Fruit fly (Drosophila melanogaster) whole organism, embryonic: ENCODE data around the gene JMJD4.

Source experiments
- B-H2 ChIP-seq: fragments of 200-800 bp; sonication (Bioruptor generic); optimal IDR thresholded peaks from 2 replicates; lab custom pipeline; 2018; ENCODE audit warnings: missing biosample characterization, mild to moderate bottlenecking, missing genetic modification characterization
- Bgb ChIP-seq: fragments of 200-800 bp; sonication (Bioruptor generic); IDR thresholded peaks from 2 replicates; pipeline ENCODE4 v1.3.6; 2022; ENCODE audit warnings: missing biosample characterization, missing genetic modification characterization; ENCODE audit not compliant: partially characterized antibody
- Blimp-1 ChIP-seq: fragments of 200-800 bp; sonication (Bioruptor generic); optimal IDR thresholded peaks from 3 replicates; lab custom pipeline; 2018; ENCODE audit warnings: missing biosample characterization, missing genetic modification characterization, mild to moderate bottlenecking, moderate library complexity, missing genetic modification reagents
- CG10267 ChIP-seq: fragments of 200-800 bp; sonication (Bioruptor generic); optimal IDR thresholded peaks from 2 replicates; lab custom pipeline; 2018; ENCODE audit warnings: missing biosample characterization, mild to moderate bottlenecking, missing genetic modification characterization, moderate library complexity
- CG10543 ChIP-seq: fragments of 200-800 bp; sonication (Bioruptor generic); optimal IDR thresholded peaks from 3 replicates; lab custom pipeline; 2017; ENCODE audit warnings: missing biosample characterization, mild to moderate bottlenecking, missing genetic modification characterization, moderate library complexity
- CG10959 ChIP-seq: fragments of 200-800 bp; sonication (Bioruptor generic); IDR thresholded peaks from 2 replicates; pipeline ENCODE4 v1.3.6; 2022; ENCODE audit warnings: missing biosample characterization, missing genetic modification characterization
- CG1233 ChIP-seq: fragments of 200-800 bp; sonication (Bioruptor generic); optimal IDR thresholded peaks from 4 replicates; lab custom pipeline; 2018; ENCODE audit warnings: missing biosample characterization, mild to moderate bottlenecking, missing genetic modification characterization
- CG13287 ChIP-seq: fragments of 200-800 bp; sonication (Bioruptor generic); IDR thresholded peaks from 2 replicates; pipeline ENCODE4 v1.3.6; 2022; ENCODE audit warnings: missing biosample characterization, missing genetic modification characterization; ENCODE audit not compliant: partially characterized antibody
- CG15011 ChIP-seq: fragments of 200-800 bp; sonication (Bioruptor generic); optimal IDR thresholded peaks from 3 replicates; lab custom pipeline; 2018; ENCODE audit warnings: missing biosample characterization, mild to moderate bottlenecking, missing genetic modification characterization
- CG15514 ChIP-seq: fragments of 200-800 bp; sonication (Bioruptor generic); optimal IDR thresholded peaks from 3 replicates; lab custom pipeline; 2017; ENCODE audit warnings: missing biosample characterization, missing genetic modification characterization, mild to moderate bottlenecking, moderate library complexity, missing genetic modification reagents
- CG16779 ChIP-seq: fragments of 200-800 bp; sonication (Bioruptor generic); IDR thresholded peaks from 2 replicates; pipeline ENCODE4 v1.3.6; 2022; ENCODE audit warnings: missing biosample characterization, missing genetic modification characterization
- CG18764 ChIP-seq: fragments of 200-800 bp; sonication (Bioruptor generic); optimal IDR thresholded peaks from 3 replicates; lab custom pipeline; 2016; ENCODE audit warnings: missing biosample characterization, missing genetic modification characterization
- CG2199 ChIP-seq: fragments of 200-800 bp; sonication (Bioruptor generic); IDR thresholded peaks from 3 replicates; pipeline ENCODE4 v1.3.6; 2022; ENCODE audit warnings: missing biosample characterization, missing genetic modification characterization
- CG31365 ChIP-seq: fragments of 200-800 bp; sonication (Bioruptor generic); optimal IDR thresholded peaks from 2 replicates; lab custom pipeline; 2018; ENCODE audit warnings: missing biosample characterization, mild to moderate bottlenecking, missing genetic modification characterization
- CG32767 ChIP-seq: fragments of 200-800 bp; sonication (Bioruptor generic); IDR thresholded peaks from 2 replicates; pipeline ENCODE4 v1.3.6; 2022; ENCODE audit warnings: missing biosample characterization, missing genetic modification characterization
- CG34376 ChIP-seq: fragments of 200-800 bp; sonication (Bioruptor generic); optimal IDR thresholded peaks from 2 replicates; lab custom pipeline; 2018; ENCODE audit warnings: missing biosample characterization, mild to moderate bottlenecking, missing genetic modification characterization
- CG4854 ChIP-seq: fragments of 200-800 bp; sonication (Bioruptor generic); optimal IDR thresholded peaks from 2 replicates; lab custom pipeline; 2016; ENCODE audit warnings: missing biosample characterization, missing genetic modification characterization, inconsistent platforms
- CG6175 ChIP-seq: fragments of 200-800 bp; sonication (Bioruptor generic); IDR thresholded peaks from 3 replicates; pipeline ENCODE4 v1.3.6; 2022; ENCODE audit warnings: missing biosample characterization, missing genetic modification characterization
- CG8290 ChIP-seq, 3 experiments: fragments of 200-800 bp; sonication (Bioruptor generic); optimal IDR thresholded peaks; 2 replicates each; lab custom pipeline; 2016 to 2019; ENCODE audit warnings: missing biosample characterization in 3 of 3, missing genetic modification characterization in 3 of 3, mild to moderate bottlenecking in 2 of 3, moderate library complexity in 1 of 3
- CG8478 ChIP-seq: fragments of >200 bp; optimal IDR thresholded peaks from 2 replicates; lab custom pipeline; 2018
- CG8944 ChIP-seq: fragments of 200-800 bp; sonication (Bioruptor generic); optimal IDR thresholded peaks from 3 replicates; lab custom pipeline; 2016; ENCODE audit warnings: missing biosample characterization, missing genetic modification characterization
- CG9215 ChIP-seq: fragments of 200-800 bp; sonication (Bioruptor generic); IDR thresholded peaks from 2 replicates; pipeline ENCODE4 v1.3.6; 2022; ENCODE audit warnings: missing biosample characterization, missing genetic modification characterization
- D ChIP-seq, 2 experiments: fragments of 200-800 bp in 1 of 2; fragments of >200 bp in 1 of 2; sonication (Bioruptor generic) in 1 of 2; optimal IDR thresholded peaks; 2 replicates in 1 of 2; 3 replicates in 1 of 2; lab custom pipeline; 2017; ENCODE audit warnings: mild to moderate bottlenecking in 1 of 2, missing biosample characterization in 1 of 2, missing genetic modification characterization in 1 of 2, missing genetic modification reagents in 1 of 2
- Deaf1 ChIP-seq: fragments of 200-800 bp; optimal IDR thresholded peaks from 3 replicates; lab custom pipeline; 2019; ENCODE audit warnings: missing biosample characterization, mild to moderate bottlenecking, missing genetic modification characterization, moderate library complexity
- Dek ChIP-seq: fragments of 200-800 bp; sonication (Bioruptor generic); optimal IDR thresholded peaks from 3 replicates; lab custom pipeline; 2019; ENCODE audit warnings: missing biosample characterization, mild to moderate bottlenecking, missing genetic modification characterization, moderate library complexity
- GATAe ChIP-seq: fragments of 200-800 bp; sonication (Bioruptor generic); conservative IDR thresholded peaks from 2 replicates; pipeline ENCODE4 v1.3.6; 2022; ENCODE audit warnings: missing biosample characterization, missing genetic modification characterization
- H2.0 ChIP-seq: fragments of 200-800 bp; sonication (Bioruptor generic); IDR thresholded peaks from 2 replicates; pipeline ENCODE4 v1.3.6; 2022; ENCODE audit warnings: missing biosample characterization, missing genetic modification characterization
- Hmr ChIP-seq: fragments of 200-800 bp; sonication (Bioruptor generic); optimal IDR thresholded peaks from 3 replicates; lab custom pipeline; 2017; ENCODE audit warnings: mild to moderate bottlenecking, missing biosample characterization, missing genetic modification reagents, missing genetic modification characterization
- NK7.1 ChIP-seq: fragments of 200-800 bp; sonication (Bioruptor generic); optimal IDR thresholded peaks from 3 replicates; lab custom pipeline; 2016; ENCODE audit warnings: missing biosample characterization, missing genetic modification characterization
- Pdp1 ChIP-seq, 2 experiments: fragments of 200-800 bp; sonication (Bioruptor generic); optimal IDR thresholded peaks; 3 replicates each; lab custom pipeline; 2016; ENCODE audit warnings: missing biosample characterization in 2 of 2, missing genetic modification characterization in 2 of 2, mild to moderate bottlenecking in 1 of 2, moderate library complexity in 1 of 2
- Rx ChIP-seq: fragments of 200-800 bp; sonication (Bioruptor generic); IDR thresholded peaks from 2 replicates; pipeline ENCODE4 v1.3.6; 2022; ENCODE audit warnings: missing biosample characterization, missing genetic modification characterization
- Sox100B ChIP-seq: fragments of 200-800 bp; sonication (Bioruptor generic); optimal IDR thresholded peaks from 3 replicates; lab custom pipeline; 2018; ENCODE audit warnings: missing biosample characterization, mild to moderate bottlenecking, missing genetic modification characterization
- cad ChIP-seq: fragments of >200 bp; optimal IDR thresholded peaks from 2 replicates; lab custom pipeline; 2017; ENCODE audit warnings: missing biosample characterization, missing genetic modification characterization
- corto ChIP-seq: fragments of 200-800 bp; sonication (Bioruptor generic); optimal IDR thresholded peaks from 2 replicates; lab custom pipeline; 2016; ENCODE audit warnings: missing biosample characterization, mild to moderate bottlenecking, missing genetic modification characterization, moderate library complexity
- cwo ChIP-seq: fragments of 200-800 bp; sonication (Bioruptor generic); optimal IDR thresholded peaks from 3 replicates; lab custom pipeline; 2017; ENCODE audit warnings: missing biosample characterization, missing genetic modification characterization, mild to moderate bottlenecking, moderate library complexity, missing genetic modification reagents
- da ChIP-seq: fragments of 200-800 bp; sonication (Bioruptor generic); optimal IDR thresholded peaks from 2 replicates; lab custom pipeline; 2016; ENCODE audit warnings: missing biosample characterization, missing genetic modification characterization
- esg ChIP-seq: fragments of 200-800 bp; sonication (Bioruptor generic); conservative IDR thresholded peaks from 2 replicates; pipeline ENCODE4 v1.3.6; 2022; ENCODE audit warnings: missing biosample characterization, missing genetic modification characterization
- ewg ChIP-seq: fragments of 200-800 bp; sonication (Bioruptor generic); optimal IDR thresholded peaks from 3 replicates; lab custom pipeline; 2017; ENCODE audit warnings: mild to moderate bottlenecking, missing biosample characterization, missing genetic modification reagents, missing genetic modification characterization
- inv ChIP-seq: fragments of 200-800 bp; sonication (Bioruptor generic); IDR thresholded peaks from 2 replicates; pipeline ENCODE4 v1.3.6; 2022; ENCODE audit warnings: missing biosample characterization, missing genetic modification characterization; ENCODE audit not compliant: partially characterized antibody
- jing ChIP-seq: fragments of 200-800 bp; sonication (Bioruptor generic); optimal IDR thresholded peaks from 2 replicates; lab custom pipeline; 2018; ENCODE audit warnings: missing biosample characterization, mild to moderate bottlenecking, missing genetic modification characterization
- lab ChIP-seq: fragments of 200-800 bp; sonication (Bioruptor generic); optimal IDR thresholded peaks from 3 replicates; lab custom pipeline; 2017; ENCODE audit warnings: missing biosample characterization, missing genetic modification characterization, mild to moderate bottlenecking, moderate library complexity, missing genetic modification reagents
- mirr ChIP-seq: fragments of 200-800 bp; sonication (Bioruptor generic); optimal IDR thresholded peaks from 3 replicates; lab custom pipeline; 2018; ENCODE audit warnings: missing biosample characterization, mild to moderate bottlenecking, missing genetic modification characterization
- onecut ChIP-seq: fragments of 200-800 bp; sonication (Bioruptor generic); IDR thresholded peaks from 2 replicates; pipeline ENCODE4 v1.3.6; 2022; ENCODE audit warnings: missing biosample characterization, missing genetic modification characterization
- psq ChIP-seq: fragments of 200-800 bp; sonication (Bioruptor generic); optimal IDR thresholded peaks from 2 replicates; lab custom pipeline; 2017; ENCODE audit warnings: missing biosample characterization, missing genetic modification characterization
- sd ChIP-seq: fragments of 200-800 bp; sonication (Bioruptor generic); optimal IDR thresholded peaks from 3 replicates; lab custom pipeline; 2018; ENCODE audit warnings: missing biosample characterization, mild to moderate bottlenecking, missing genetic modification characterization, moderate library complexity
- seq ChIP-seq: fragments of 200-800 bp; sonication (Bioruptor generic); IDR thresholded peaks from 2 replicates; pipeline ENCODE4 v1.3.6; 2022; ENCODE audit warnings: missing biosample characterization, missing genetic modification characterization
- sima ChIP-seq: fragments of 200-800 bp; sonication (Bioruptor generic); optimal IDR thresholded peaks from 2 replicates; lab custom pipeline; 2016; ENCODE audit warnings: missing biosample characterization, missing genetic modification characterization
- tna ChIP-seq: fragments of 200-800 bp; sonication (Bioruptor generic); IDR thresholded peaks from 2 replicates; pipeline ENCODE4 v1.3.6; 2022; ENCODE audit warnings: missing biosample characterization, missing genetic modification characterization; ENCODE audit not compliant: partially characterized antibody
- unpg ChIP-seq: fragments of 200-800 bp; sonication (Bioruptor generic); optimal IDR thresholded peaks from 3 replicates; lab custom pipeline; 2018; ENCODE audit warnings: missing biosample characterization, mild to moderate bottlenecking, missing genetic modification characterization, moderate library complexity

The JMJD4 gene

DNA sequence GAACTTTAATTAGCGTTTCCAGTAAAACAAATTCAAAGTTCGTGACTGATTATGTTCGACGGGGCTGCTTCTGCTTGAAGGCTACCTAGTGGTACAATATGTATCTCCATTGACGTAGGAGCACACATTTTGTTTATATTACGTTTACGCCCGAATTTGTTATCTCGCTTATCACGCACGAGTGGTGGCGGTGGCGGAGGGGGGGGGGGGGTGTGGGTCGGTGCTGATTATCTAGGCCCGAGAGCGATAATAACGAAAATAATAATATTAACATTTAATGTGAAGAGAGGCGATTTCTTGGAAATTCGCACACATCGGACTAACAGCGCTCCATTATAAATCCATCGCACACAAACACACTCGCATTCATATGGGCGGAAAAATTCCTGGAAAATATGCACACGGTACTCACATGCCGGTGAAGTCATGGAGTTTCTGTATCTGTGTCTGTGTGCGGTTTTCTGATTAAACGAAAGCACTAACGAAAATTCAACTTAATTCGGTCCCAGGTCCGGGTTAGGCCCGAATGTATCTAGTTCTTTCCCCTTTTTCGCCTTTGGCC, 11.5 kb downstream of the JMJD4 start (continued):
- TF ChIP-seq Blimp-1 (GFP tag; lab: Kevin White, UChicago) (no peak), CG34376 (peak; percentile 89), NK7.1 (no peak), psq (GFP tag; lab: Kevin White, UChicago) (no peak), sima (no peak), CG10267 (tag; lab: Kevin White, UChicago) (no peak), CG4854 (no peak), mirr (GFP tag; lab: Kevin White, UChicago) (peak; percentile 96), CG9215 (GFP tag; lab: Robert Waterston, UW) (no peak), H2.0 (GFP tag; lab: Robert Waterston, UW) (no peak), esg (GFP tag; lab: Robert Waterston, UW) (no peak), unpg (no peak), onecut (GFP tag; lab: Robert Waterston, UW) (no peak), CG8478 (lab: Kevin White, UChicago) (no peak), lab (GFP tag; lab: Kevin White, UChicago) (peak; percentile 37), Dek (tag; lab: Kevin White, UChicago) (no peak), CG18764 (GFP tag; lab: Kevin White, UChicago) (no peak), da (GFP tag; lab: Kevin White, UChicago) (no peak), Pdp1 (GFP tag; optimal IDR thresholded peaks at IDR 0.05; lab: Kevin White, UChicago) (peak in 1 of 2 experiments; percentile 29), Sox100B (GFP tag; lab: Kevin White, UChicago) (no peak), CG16779 (no peak), Hmr (GFP tag; lab: Kevin White, UChicago) (peak; percentile 32), CG15011 (GFP tag; lab: Kevin White, UChicago) (no peak), CG1233 (GFP tag; lab: Kevin White, UChicago) (peak; percentile 12), CG10959 (GFP tag; lab: Robert Waterston, UW) (no peak), corto (GFP tag; lab: Kevin White, UChicago) (no peak), CG31365 (tag; lab: Kevin White, UChicago) (no peak), Deaf1 (tag; lab: Kevin White, UChicago) (peak; percentile 31), Bgb (no peak), cad (no peak), B-H2 (GFP tag; lab: Kevin White, UChicago) (peak; percentile 13), CG8944 (no peak), sd (tag; lab: Kevin White, UChicago) (peak; percentile 79), jing (GFP tag; lab: Kevin White, UChicago) (no peak), tna (GFP tag; lab: Robert Waterston, UW) (no peak), CG10543 (peak; percentile 64), D (optimal IDR thresholded peaks at IDR 0.05; lab: Kevin White, UChicago) (no peak), D (GFP tag; optimal IDR thresholded peaks at IDR 0.05; lab: Kevin White, UChicago) (no peak), Rx (GFP tag; lab: Robert Waterston, UW) (no peak), seq (no peak), CG15514 (GFP tag; lab: Kevin White, UChicago) (no peak), CG2199 (GFP tag; lab: Robert Waterston, UW) (0 out of 3 replicates have a peak, but pooled peaks have one; percentile 21), CG32767 (GFP tag; lab: Robert Waterston, UW) (no peak), inv (GFP tag; lab: Robert Waterston, UW) (no peak), GATAe (peak; percentile 95), CG13287 (GFP tag; lab: Robert Waterston, UW) (no peak), cwo (GFP tag; lab: Kevin White, UChicago) (peak; percentile 88), ewg (GFP tag; lab: Kevin White, UChicago) (no peak), CG6175 (no peak), CG8290 (GFP tag; optimal IDR thresholded peaks at IDR 0.05; lab: Kevin White, UChicago) (no peak), CG8290 (tag; optimal IDR thresholded peaks at IDR 0.05; lab: Kevin White, UChicago) (peak in 1 of 2 experiments; percentile 22)
